Fruit fly (Drosophila melanogaster) whole organism, embryonic: Measurements from ENCODE around the gene CG5644.
A peak's percentile ranks its signal among the peaks of the same experiment; 100 is the strongest.

Source experiments
- Aef1 ChIP-seq: fragments of 200-800 bp; sonication (Bioruptor generic); IDR thresholded peaks from 3 replicates; pipeline ENCODE4 v1.3.6; 2022; ENCODE audit warnings: missing biosample characterization, missing genetic modification characterization
- Bteb2 ChIP-seq: fragments of 200-800 bp; sonication (Bioruptor generic); optimal IDR thresholded peaks from 2 replicates; lab custom pipeline; 2016; ENCODE audit warnings: missing biosample characterization, missing genetic modification characterization
- CG10366 ChIP-seq: fragments of 200-800 bp; sonication (Bioruptor generic); IDR thresholded peaks from 2 replicates; pipeline ENCODE4 v1.3.6; 2022; ENCODE audit warnings: missing biosample characterization, missing genetic modification characterization
- CG12104 ChIP-seq: fragments of 200-800 bp; sonication (Bioruptor generic); optimal IDR thresholded peaks from 3 replicates; lab custom pipeline; 2016; ENCODE audit warnings: missing biosample characterization, missing genetic modification characterization
- CG12391 ChIP-seq: fragments of 200-800 bp; sonication (Bioruptor generic); optimal IDR thresholded peaks from 3 replicates; lab custom pipeline; 2018; ENCODE audit warnings: missing biosample characterization, mild to moderate bottlenecking, missing genetic modification characterization, moderate library complexity
- CG13287 ChIP-seq: fragments of 200-800 bp; sonication (Bioruptor generic); IDR thresholded peaks from 2 replicates; pipeline ENCODE4 v1.3.6; 2022; ENCODE audit warnings: missing biosample characterization, missing genetic modification characterization; ENCODE audit not compliant: partially characterized antibody
- CG13424 ChIP-seq: fragments of 200-800 bp; sonication (Bioruptor generic); optimal IDR thresholded peaks from 2 replicates; lab custom pipeline; 2019; ENCODE audit warnings: missing biosample characterization, mild to moderate bottlenecking, missing genetic modification characterization, moderate library complexity
- CG14050 ChIP-seq: fragments of 200-800 bp; sonication (Bioruptor generic); IDR thresholded peaks from 3 replicates; pipeline ENCODE4 v1.3.6; 2022; ENCODE audit warnings: missing biosample characterization, missing genetic modification characterization
- CG16815 ChIP-seq: fragments of 200-800 bp; sonication (Bioruptor generic); optimal IDR thresholded peaks from 3 replicates; lab custom pipeline; 2017; ENCODE audit warnings: missing biosample characterization, mild to moderate bottlenecking, missing genetic modification characterization
- CG17359 ChIP-seq: fragments of 200-800 bp; sonication (Bioruptor generic); optimal IDR thresholded peaks from 3 replicates; lab custom pipeline; 2018; ENCODE audit warnings: missing biosample characterization, mild to moderate bottlenecking, missing genetic modification characterization, moderate library complexity
- CG17568 ChIP-seq: fragments of 200-800 bp; sonication (Bioruptor generic); optimal IDR thresholded peaks from 2 replicates; lab custom pipeline; 2018; ENCODE audit warnings: missing biosample characterization, mild to moderate bottlenecking, missing genetic modification characterization, moderate library complexity
- CG17802 ChIP-seq: fragments of 200-800 bp; sonication (Bioruptor generic); optimal IDR thresholded peaks from 2 replicates; lab custom pipeline; 2018; ENCODE audit warnings: missing biosample characterization, mild to moderate bottlenecking, missing genetic modification characterization, moderate library complexity
- CG6272 ChIP-seq: fragments of 200-800 bp; sonication (Bioruptor generic); IDR thresholded peaks from 2 replicates; pipeline ENCODE4 v1.3.6; 2022; ENCODE audit warnings: missing biosample characterization, missing genetic modification characterization
- CG8089 ChIP-seq: fragments of 200-800 bp; sonication (Bioruptor generic); optimal IDR thresholded peaks from 3 replicates; lab custom pipeline; 2016; ENCODE audit warnings: missing biosample characterization, missing genetic modification characterization
- CG8388 ChIP-seq: fragments of 200-800 bp; sonication (Bioruptor generic); optimal IDR thresholded peaks from 2 replicates; lab custom pipeline; 2019; ENCODE audit warnings: missing biosample characterization, mild to moderate bottlenecking, missing genetic modification characterization, moderate library complexity
- CG8765 ChIP-seq: fragments of 200-800 bp; sonication (Bioruptor generic); IDR thresholded peaks from 2 replicates; pipeline ENCODE4 v1.3.6; 2022; ENCODE audit warnings: missing biosample characterization, missing genetic modification characterization
- CG9817 ChIP-seq: fragments of 200-800 bp; sonication (Bioruptor generic); optimal IDR thresholded peaks from 2 replicates; lab custom pipeline; 2018; ENCODE audit warnings: missing biosample characterization, mild to moderate bottlenecking, missing genetic modification characterization, moderate library complexity
- CG9876 ChIP-seq: fragments of 200-800 bp; sonication (Bioruptor generic); optimal IDR thresholded peaks from 2 replicates; lab custom pipeline; 2016; ENCODE audit warnings: missing biosample characterization, missing genetic modification characterization
- CkIIα-i1 ChIP-seq: fragments of 200-800 bp; sonication (Bioruptor generic); IDR thresholded peaks from 2 replicates; pipeline ENCODE4 v1.3.6; 2022; ENCODE audit warnings: missing biosample characterization, missing genetic modification characterization
- Dek ChIP-seq: fragments of 200-800 bp; sonication (Bioruptor generic); optimal IDR thresholded peaks from 3 replicates; lab custom pipeline; 2019; ENCODE audit warnings: missing biosample characterization, mild to moderate bottlenecking, missing genetic modification characterization, moderate library complexity
- Dip2 ChIP-seq: fragments of 200-800 bp; sonication (Bioruptor generic); IDR thresholded peaks from 2 replicates; pipeline ENCODE4 v1.3.6; 2022; ENCODE audit warnings: missing biosample characterization, missing genetic modification characterization
- Doc3 ChIP-seq: fragments of 200-800 bp; sonication (Bioruptor generic); IDR thresholded peaks from 3 replicates; pipeline ENCODE4 v1.3.6; 2022; ENCODE audit warnings: missing biosample characterization, missing genetic modification characterization; ENCODE audit not compliant: partially characterized antibody
- Eip74EF ChIP-seq, 2 experiments: fragments of 200-800 bp in 1 of 2; fragments of >200 bp in 1 of 2; sonication (Bioruptor generic) in 1 of 2; optimal IDR thresholded peaks; 2 replicates each; lab custom pipeline; 2017 to 2019; ENCODE audit warnings: missing biosample characterization in 2 of 2, missing genetic modification characterization in 2 of 2, mild to moderate bottlenecking in 1 of 2, moderate library complexity in 1 of 2
- Ets97D ChIP-seq: fragments of 200-800 bp; sonication (Bioruptor generic); optimal IDR thresholded peaks from 3 replicates; lab custom pipeline; 2016; ENCODE audit warnings: missing biosample characterization, missing genetic modification characterization
- Gug ChIP-seq: fragments of 200-800 bp; sonication (Bioruptor generic); IDR thresholded peaks from 4 replicates; pipeline ENCODE4 v1.3.6; 2022; ENCODE audit warnings: missing biosample characterization, missing genetic modification characterization
- H15 ChIP-seq: fragments of 200-800 bp; sonication (Bioruptor generic); IDR thresholded peaks from 3 replicates; pipeline ENCODE4 v1.3.6; 2022; ENCODE audit warnings: missing biosample characterization, missing genetic modification characterization
- H2.0 ChIP-seq: fragments of 200-800 bp; sonication (Bioruptor generic); IDR thresholded peaks from 2 replicates; pipeline ENCODE4 v1.3.6; 2022; ENCODE audit warnings: missing biosample characterization, missing genetic modification characterization
- HLH4C ChIP-seq: fragments of 200-800 bp; sonication (Bioruptor generic); IDR thresholded peaks from 3 replicates; pipeline ENCODE4 v1.3.6; 2022; ENCODE audit warnings: missing biosample characterization, missing genetic modification characterization; ENCODE audit not compliant: partially characterized antibody
- Hmx ChIP-seq: fragments of 200-800 bp; sonication (Bioruptor generic); optimal IDR thresholded peaks from 2 replicates; lab custom pipeline; 2016; ENCODE audit warnings: missing biosample characterization, missing genetic modification characterization
- Hsf ChIP-seq: fragments of 200-800 bp; sonication (Bioruptor generic); optimal IDR thresholded peaks from 3 replicates; lab custom pipeline; 2016; ENCODE audit warnings: missing biosample characterization, missing genetic modification characterization
- MBD-R2 ChIP-seq: fragments of 200-800 bp; sonication (Bioruptor generic); IDR thresholded peaks from 2 replicates; pipeline ENCODE4 v1.3.6; 2022; ENCODE audit warnings: missing biosample characterization, missing genetic modification characterization
- Rfx ChIP-seq: fragments of 200-800 bp; sonication (Bioruptor generic); IDR thresholded peaks from 2 replicates; pipeline ENCODE4 v1.3.6; 2022; ENCODE audit warnings: missing biosample characterization, missing genetic modification characterization
- Side ChIP-seq: fragments of 200-800 bp; sonication (Bioruptor generic); optimal IDR thresholded peaks from 2 replicates; lab custom pipeline; 2016; ENCODE audit warnings: missing biosample characterization, missing genetic modification characterization
- Six4 ChIP-seq: fragments of 200-800 bp; sonication (Bioruptor generic); optimal IDR thresholded peaks from 2 replicates; lab custom pipeline; 2016; ENCODE audit warnings: missing biosample characterization, missing genetic modification characterization
- Sry-δ ChIP-seq: fragments of 200-800 bp; sonication (Bioruptor generic); optimal IDR thresholded peaks from 2 replicates; lab custom pipeline; 2016; ENCODE audit warnings: missing biosample characterization, missing genetic modification characterization
- btn ChIP-seq: fragments of 200-800 bp; sonication (Bioruptor generic); optimal IDR thresholded peaks from 2 replicates; lab custom pipeline; 2016; ENCODE audit warnings: missing biosample characterization, missing genetic modification characterization
- chinmo ChIP-seq: fragments of 200-800 bp; sonication (Bioruptor generic); IDR thresholded peaks from 4 replicates; pipeline ENCODE4 v1.3.6; 2022; ENCODE audit warnings: missing biosample characterization, missing genetic modification characterization; ENCODE audit not compliant: partially characterized antibody
- en ChIP-seq: fragments of 200-800 bp; sonication (Bioruptor generic); optimal IDR thresholded peaks from 2 replicates; lab custom pipeline; 2016; ENCODE audit warnings: missing biosample characterization, missing genetic modification characterization
- esg ChIP-seq: fragments of 200-800 bp; sonication (Bioruptor generic); conservative IDR thresholded peaks from 2 replicates; pipeline ENCODE4 v1.3.6; 2022; ENCODE audit warnings: missing biosample characterization, missing genetic modification characterization
- fd64A ChIP-seq: fragments of 200-800 bp; sonication (Bioruptor generic); optimal IDR thresholded peaks from 3 replicates; lab custom pipeline; 2018; ENCODE audit warnings: missing biosample characterization, mild to moderate bottlenecking, missing genetic modification characterization
- klu ChIP-seq: fragments of 200-800 bp; sonication (Bioruptor generic); IDR thresholded peaks from 2 replicates; pipeline ENCODE4 v1.3.6; 2022; ENCODE audit warnings: missing biosample characterization, missing genetic modification characterization
- mirr ChIP-seq: fragments of 200-800 bp; sonication (Bioruptor generic); optimal IDR thresholded peaks from 3 replicates; lab custom pipeline; 2018; ENCODE audit warnings: missing biosample characterization, mild to moderate bottlenecking, missing genetic modification characterization
- nerfin-1 ChIP-seq: fragments of 200-800 bp; sonication (Bioruptor generic); optimal IDR thresholded peaks from 3 replicates; lab custom pipeline; 2019; ENCODE audit warnings: missing biosample characterization, mild to moderate bottlenecking, missing genetic modification characterization, moderate library complexity
- nerfin-2 ChIP-seq: fragments of 200-800 bp; sonication (Bioruptor generic); IDR thresholded peaks from 2 replicates; pipeline ENCODE4 v1.3.6; 2022; ENCODE audit warnings: missing biosample characterization, missing genetic modification characterization; ENCODE audit not compliant: partially characterized antibody
- odd ChIP-seq: fragments of 200-800 bp; sonication (Bioruptor generic); optimal IDR thresholded peaks from 2 replicates; lab custom pipeline; 2017; ENCODE audit warnings: missing biosample characterization, mild to moderate bottlenecking, missing genetic modification characterization
- pfk ChIP-seq: fragments of 200-800 bp; sonication (Bioruptor generic); optimal IDR thresholded peaks from 2 replicates; lab custom pipeline; 2018; ENCODE audit warnings: missing biosample characterization, mild to moderate bottlenecking, missing genetic modification characterization, moderate library complexity
- pho ChIP-seq: fragments of 200-800 bp; sonication (Bioruptor generic); optimal IDR thresholded peaks from 2 replicates; lab custom pipeline; 2016; ENCODE audit warnings: missing biosample characterization, missing genetic modification characterization
- repo ChIP-seq: fragments of 200-800 bp; sonication (Bioruptor generic); optimal IDR thresholded peaks from 2 replicates; lab custom pipeline; 2016; ENCODE audit warnings: missing biosample characterization, missing genetic modification characterization
- tgo ChIP-seq: fragments of 200-800 bp; sonication (Bioruptor generic); IDR thresholded peaks from 3 replicates; pipeline ENCODE4 v1.3.6; 2022; ENCODE audit warnings: missing biosample characterization, missing genetic modification characterization
- unc-4 ChIP-seq: fragments of 200-800 bp; sonication (Bioruptor generic); IDR thresholded peaks from 2 replicates; pipeline ENCODE4 v1.3.6; 2022; ENCODE audit warnings: missing biosample characterization, missing genetic modification characterization; ENCODE audit not compliant: partially characterized antibody
- vnd ChIP-seq: fragments of 200-800 bp; sonication (Bioruptor generic); IDR thresholded peaks from 3 replicates; pipeline ENCODE4 v1.3.6; 2022; ENCODE audit warnings: missing biosample characterization, missing genetic modification characterization; ENCODE audit not compliant: partially characterized antibody

The CG5644 gene

dm6 chr3L:8950955-8951354, 28.7 kb downstream of the CG5644 start (continued):
- no peak for TF ChIP-seq CG17802 (tag; lab: Kevin White, UChicago)
- no peak for TF ChIP-seq Sry-δ (GFP tag; lab: Kevin White, UChicago)
- TF ChIP-seq CG6272 (GFP tag; lab: Robert Waterston, UW), result no peak
- TF ChIP-seq pho (GFP tag; lab: Kevin White, UChicago), result no peak
- no peak for TF ChIP-seq fd64A
- peak; percentile 46 for TF ChIP-seq nerfin-1
- peak; percentile 38; the same call in 1 of the 3 replicates for TF ChIP-seq tgo (GFP tag; lab: Robert Waterston, UW)
- TF ChIP-seq Side (GFP tag; lab: Kevin White, UChicago), result no peak
- TF ChIP-seq btn (GFP tag; lab: Kevin White, UChicago), result no peak
- TF ChIP-seq Eip74EF (GFP tag; optimal IDR thresholded peaks at IDR 0.05; lab: Kevin White, UChicago), result peak in 1 of 2 experiments; percentile 13
- peak; percentile 59 for TF ChIP-seq CG17359
- TF ChIP-seq pfk (GFP tag; lab: Kevin White, UChicago), result no peak
- TF ChIP-seq CG8388 (GFP tag; lab: Kevin White, UChicago), result peak; percentile 46
- peak; percentile 7 for TF ChIP-seq CG9817 (tag; lab: Kevin White, UChicago)
- TF ChIP-seq CG10366 (GFP tag; lab: Robert Waterston, UW), result no peak
- TF ChIP-seq H2.0 (GFP tag; lab: Robert Waterston, UW), result 0 out of 2 replicates have a peak, but pooled peaks have one; percentile 20
- no peak for TF ChIP-seq mirr
- no peak for TF ChIP-seq Ets97D (GFP tag; lab: Kevin White, UChicago)
- TF ChIP-seq CG16815 (GFP tag; lab: Kevin White, UChicago), result no peak
- peak; percentile 23; the same call in 1 of the 2 replicates for TF ChIP-seq esg (GFP tag; lab: Robert Waterston, UW)
- no peak for TF ChIP-seq CG8089
- TF ChIP-seq Hsf, result no peak
- TF ChIP-seq CkIIα-i1 (GFP tag; lab: Robert Waterston, UW), result no peak
- no peak for TF ChIP-seq en (GFP tag; lab: Kevin White, UChicago)
- TF ChIP-seq Dip2, result no peak
- TF ChIP-seq H15 (GFP tag; lab: Robert Waterston, UW), result no peak
- no peak for TF ChIP-seq klu (GFP tag; lab: Robert Waterston, UW)
- TF ChIP-seq CG17568 (GFP tag; lab: Kevin White, UChicago), result no peak
- no peak for TF ChIP-seq CG13287
- no peak for TF ChIP-seq odd (GFP tag; lab: Kevin White, UChicago)
- no peak for TF ChIP-seq Aef1 (GFP tag; lab: Robert Waterston, UW)
- TF ChIP-seq Dek (tag; lab: Kevin White, UChicago), result no peak
- no peak for TF ChIP-seq nerfin-2 (GFP tag; lab: Robert Waterston, UW)
- TF ChIP-seq repo (GFP tag; lab: Kevin White, UChicago), result no peak
- no peak for TF ChIP-seq unc-4 (GFP tag; lab: Robert Waterston, UW)
- no peak for TF ChIP-seq Hmx (GFP tag; lab: Kevin White, UChicago)
- TF ChIP-seq chinmo (GFP tag; lab: Robert Waterston, UW), result no peak
- TF ChIP-seq Rfx, result peak; percentile 20; the same call in 1 of the 2 replicates
- TF ChIP-seq CG8765 (GFP tag; lab: Robert Waterston, UW), result no peak
- peak; percentile 51 for TF ChIP-seq CG12104 (GFP tag; lab: Kevin White, UChicago)
- peak; percentile 12 for TF ChIP-seq Six4
- no peak for TF ChIP-seq CG14050
- no peak for TF ChIP-seq Gug (GFP tag; lab: Robert Waterston, UW)
- peak; percentile 68 for TF ChIP-seq CG12391 (tag; lab: Kevin White, UChicago)
- TF ChIP-seq CG13424, result peak; percentile 71
- no peak for TF ChIP-seq vnd (GFP tag; lab: Robert Waterston, UW)
- TF ChIP-seq Bteb2 (GFP tag; lab: Kevin White, UChicago), result no peak
- no peak for TF ChIP-seq MBD-R2
- TF ChIP-seq CG9876, result no peak
- no peak for TF ChIP-seq HLH4C (GFP tag; lab: Robert Waterston, UW)
- no peak for TF ChIP-seq Doc3 (GFP tag; lab: Robert Waterston, UW)
